Worm (Caenorhabditis elegans) whole organism, mixed stage, embryonic: ENCODE results near the gene Y17G9B.8.

Experiments
- mep-1 ChIP-seq: fragments of 150-350 bp; optimal IDR thresholded peaks from 2 replicates; lab custom pipeline; 2017; ENCODE audit warnings: missing biosample characterization, missing genetic modification reagents, missing genetic modification characterization, inconsistent platforms
- unc-62 ChIP-seq: fragments of 150-350 bp; optimal IDR thresholded peaks from 2 replicates; lab custom pipeline; 2014; ENCODE audit warnings: missing biosample characterization, missing genetic modification reagents, missing genetic modification characterization

- TF ChIP-seq unc-62 (GFP tag; lab: Kevin White, UChicago), result no peak
- TF ChIP-seq mep-1 (tag; lab: Kevin White, UChicago), result no peak
Observed at ce11 chrIV:4807219-4807618, 48.6 kb upstream of the Y17G9B.8 start, which contains the start of gene H06H21.11.
